Worm (Caenorhabditis elegans) whole organism, midembryonic: ENCODE data around the gene tsp-2.

Source experiments
- T22C8.4 ChIP-seq: fragments of 200-800 bp; sonication (Bioruptor generic); IDR thresholded peaks from 2 replicates; pipeline ENCODE4 v1.3.6; 2022; ENCODE audit warnings: missing genetic modification characterization, missing compliant biosample characterization
- cog-1 ChIP-seq: sonication (generic microtip); optimal IDR thresholded peaks from 2 replicates; lab custom pipeline; 2016; ENCODE audit warnings: missing genetic modification characterization, missing compliant biosample characterization
- flt-1 ChIP-seq: fragments of 200-800 bp; sonication (Bioruptor generic); IDR thresholded peaks from 2 replicates; pipeline ENCODE4 v1.3.6; 2022; ENCODE audit warnings: missing genetic modification characterization, missing compliant biosample characterization
- klf-2 ChIP-seq: fragments of 200-800 bp; sonication (Bioruptor generic); conservative IDR thresholded peaks from 2 replicates; pipeline ENCODE4 v1.3.6; 2022; ENCODE audit warnings: missing genetic modification reagents, missing genetic modification characterization, missing compliant biosample characterization
- med-1 ChIP-seq: sonication (generic microtip); optimal IDR thresholded peaks from 2 replicates; lab custom pipeline; 2017; ENCODE audit warnings: missing genetic modification characterization, mild to moderate bottlenecking, missing compliant biosample characterization, antibody characterized with exemption, missing genetic modification reagents; ENCODE audit not compliant: insufficient read depth
- tab-1 ChIP-seq: fragments of 200-800 bp; sonication (Bioruptor generic); IDR thresholded peaks from 2 replicates; pipeline ENCODE4 v1.3.6; 2022; ENCODE audit warnings: missing genetic modification characterization, missing compliant biosample characterization
- ztf-23 ChIP-seq: fragments of 200-800 bp; sonication (Bioruptor generic); IDR thresholded peaks from 2 replicates; pipeline ENCODE4 v1.3.6; 2022; ENCODE audit warnings: missing genetic modification reagents, missing genetic modification characterization, missing compliant biosample characterization
- ztf-29 ChIP-seq: fragments of 200-800 bp; sonication (Bioruptor generic); IDR thresholded peaks from 2 replicates; pipeline ENCODE4 v1.3.6; 2022; ENCODE audit warnings: missing genetic modification reagents, missing genetic modification characterization, missing compliant biosample characterization

DNA sequence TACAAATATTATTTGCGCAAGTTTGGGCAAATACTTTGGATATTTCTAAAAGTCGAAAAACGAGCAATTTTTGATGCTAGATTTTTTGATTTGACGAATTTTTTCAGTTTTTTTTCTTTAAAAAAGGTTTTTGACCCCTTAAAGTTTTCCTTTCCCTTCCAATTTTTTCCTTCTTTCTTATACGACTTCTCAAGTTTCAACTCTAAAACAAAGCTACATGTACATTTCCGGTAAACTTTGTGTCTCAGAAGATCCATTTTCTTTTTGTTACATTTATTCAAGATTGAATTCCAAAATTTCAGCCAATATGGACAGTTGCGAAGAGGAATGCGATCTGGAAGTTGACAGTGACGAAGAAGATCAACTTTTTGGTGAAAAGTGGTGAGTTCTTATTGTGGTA, 41.1 kb upstream of the tsp-2 start, which contains the start of gene mig-10:
- no peak for TF ChIP-seq med-1 (GFP tag; lab: Kevin White, UChicago)
- TF ChIP-seq T22C8.4 (GFP tag; lab: Robert Waterston, UW), result no peak
- no peak for TF ChIP-seq ztf-23 (GFP tag; lab: Robert Waterston, UW)
- TF ChIP-seq ztf-29 (GFP tag; lab: Robert Waterston, UW), result no peak
- TF ChIP-seq flt-1, result no peak
- no peak for TF ChIP-seq tab-1 (GFP tag; lab: Robert Waterston, UW)
- TF ChIP-seq cog-1, result no peak
- TF ChIP-seq klf-2 (GFP tag; lab: Robert Waterston, UW), result no peak
